Worm (Caenorhabditis elegans): Measurements from ENCODE around the gene tra-3.

DNA sequence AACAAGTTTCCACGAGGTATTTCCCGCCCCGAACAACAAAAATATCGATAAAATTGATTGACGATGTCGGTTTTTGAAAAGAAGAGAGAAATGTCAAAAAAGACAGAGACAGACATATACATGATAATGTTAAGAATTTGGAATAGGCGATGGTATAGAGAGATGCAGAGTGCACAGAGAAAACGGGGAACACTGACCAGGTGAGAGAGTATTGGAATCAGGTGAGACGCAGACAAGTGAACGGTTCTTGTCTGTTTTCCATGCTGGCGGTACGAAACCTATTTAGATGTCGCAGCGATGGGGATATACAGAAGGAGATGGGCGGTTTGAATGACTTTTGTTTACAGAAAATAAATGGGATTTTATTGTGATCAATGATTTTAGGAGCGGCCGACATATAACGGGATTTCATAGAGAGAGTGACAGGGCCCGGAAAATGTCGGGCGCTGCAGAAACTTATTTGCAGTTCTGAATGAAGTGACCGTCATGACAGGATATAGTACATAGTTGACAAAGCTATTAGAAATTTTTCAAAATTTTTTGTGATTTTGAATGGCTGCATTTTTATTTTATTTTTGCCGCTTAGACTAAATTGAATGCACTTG lies 1.3 kb upstream of the tra-3 start:
- TF ChIP-seq pax-1 (tag; optimal IDR thresholded peaks at IDR 0.05): no peak
- no peak for TF ChIP-seq syd-9 (tag; optimal IDR thresholded peaks at IDR 0.05)
- no peak for TF ChIP-seq nhr-232 (tag; optimal IDR thresholded peaks at IDR 0.05)
- no peak for TF ChIP-seq hlh-8 (tag; optimal IDR thresholded peaks at IDR 0.05)
- no peak for TF ChIP-seq nfya-1 (tag; optimal IDR thresholded peaks at IDR 0.05)
- TF ChIP-seq sox-4 (tag; optimal IDR thresholded peaks at IDR 0.05): no peak
- TF ChIP-seq zip-5 (tag; optimal IDR thresholded peaks at IDR 0.05): no peak

All from whole organism, late embryonic.